Worm (Caenorhabditis elegans) whole organism, L4/young adult: ENCODE results near the gene srh-95.

Source experiments
- W03F9.2 ChIP-seq: fragments of 150-350 bp; optimal IDR thresholded peaks from 2 replicates; lab custom pipeline; 2014; ENCODE audit warnings: missing biosample characterization, missing genetic modification characterization
- dao-5 ChIP-seq: sonication (generic microtip); optimal IDR thresholded peaks from 2 replicates; lab custom pipeline; 2016; ENCODE audit warnings: missing genotype, missing genetic modification characterization, moderate library complexity, missing compliant biosample characterization
- him-1 ChIP-seq: sonication (generic microtip); optimal IDR thresholded peaks from 2 replicates; lab custom pipeline; 2016; ENCODE audit warnings: missing genotype, missing genetic modification reagents, missing genetic modification characterization, missing compliant biosample characterization

DNA sequence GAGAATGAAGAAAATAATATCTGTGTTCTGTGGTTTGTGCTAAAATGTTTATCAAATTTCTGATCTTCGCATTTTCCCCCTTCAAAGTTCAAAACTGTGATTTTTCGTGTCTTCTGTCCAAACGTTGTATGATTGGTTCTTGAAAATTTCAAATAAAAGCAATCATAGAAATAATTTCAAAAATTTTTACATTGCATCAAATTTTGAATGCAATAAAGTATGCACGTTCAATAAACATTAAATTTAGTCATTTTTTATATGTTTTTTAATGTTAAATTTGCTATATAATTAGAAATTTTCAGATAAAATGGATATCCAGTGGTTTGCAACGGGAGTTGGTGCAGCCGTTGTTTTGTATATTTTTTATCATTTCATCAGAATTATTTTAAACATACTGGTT, 22.7 kb upstream of the srh-95 start, which contains the start of gene stdh-2:
- no peak for TF ChIP-seq dao-5
- no peak for TF ChIP-seq him-1 (tag; lab: Kevin White, UChicago)
- TF ChIP-seq W03F9.2 (tag; lab: Kevin White, UChicago) = no peak
